Fruit fly (Drosophila melanogaster) whole organism: ENCODE results near the gene Taf4.

Source experiments
- CG8478 ChIP-seq: fragments of >200 bp; optimal IDR thresholded peaks from 2 replicates; lab custom pipeline; 2018; ENCODE audit warnings: inconsistent platforms
- Dll ChIP-seq: fragments of >200 bp; optimal IDR thresholded peaks from 2 replicates; lab custom pipeline; 2017
- EcR ChIP-seq, 2 experiments: fragments of >200 bp; optimal IDR thresholded peaks; 2 replicates each; lab custom pipeline; 2017; ENCODE audit warnings: missing biosample characterization in 2 of 2, missing genetic modification characterization in 2 of 2, missing genetic modification reagents in 2 of 2
- pan ChIP-seq: fragments of >200 bp; optimal IDR thresholded peaks from 2 replicates; lab custom pipeline; 2017
- psq ChIP-seq: fragments of >200 bp; optimal IDR thresholded peaks from 2 replicates; lab custom pipeline; 2017

DNA sequence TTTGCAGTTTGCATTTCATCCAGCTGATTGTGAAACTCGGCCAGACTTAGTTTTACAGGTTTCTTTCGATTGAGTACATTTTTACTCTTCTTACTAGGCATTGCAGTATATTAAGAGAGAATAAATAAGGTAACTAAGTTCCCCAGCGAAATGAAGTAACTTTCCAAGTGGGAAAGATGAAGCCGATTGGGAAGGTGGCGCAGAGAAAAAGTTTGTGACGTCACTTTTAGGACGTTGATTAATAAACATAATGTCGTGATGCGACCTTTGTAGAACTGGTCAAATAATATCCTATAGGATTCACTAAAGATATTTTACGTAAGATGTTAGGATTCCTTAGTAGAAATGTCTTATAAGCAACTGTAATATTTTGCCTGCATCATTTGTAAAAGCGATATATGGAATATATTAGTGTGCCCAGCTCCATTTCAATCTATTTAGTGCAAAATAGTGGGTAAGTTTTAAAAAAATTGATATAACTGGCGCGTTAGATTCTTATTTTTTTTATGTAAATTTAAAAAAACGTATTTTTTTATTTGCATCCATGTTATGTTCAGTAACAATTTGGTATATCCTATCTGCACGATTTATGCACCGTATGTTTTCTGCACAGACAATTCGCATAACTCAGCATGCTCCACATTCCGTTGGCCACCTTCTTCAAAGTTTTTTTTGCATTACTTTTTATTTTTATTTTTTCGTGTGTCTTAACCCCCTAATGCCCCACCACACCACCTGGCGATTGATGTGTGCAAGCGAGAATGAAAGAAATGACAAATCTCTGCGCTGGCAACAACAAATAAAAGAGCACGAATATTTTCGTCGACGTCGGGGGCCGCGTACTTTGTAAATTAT is 30.9 kb downstream of the Taf4 start, which contains the start of gene CG32152:
- TF ChIP-seq pan (lab: Kevin White, UChicago) (no peak), Dll (lab: Kevin White, UChicago) (no peak), EcR (GFP tag; optimal IDR thresholded peaks at IDR 0.05; lab: Kevin White, UChicago) (no peak), CG8478 (lab: Kevin White, UChicago) (no peak), psq (no peak)
